Fruit fly (Drosophila melanogaster) whole organism, embryonic: ENCODE data around the gene Kap3.
A peak's percentile ranks its signal among the peaks of the same experiment; 100 is the strongest.

Experiments used
- Antp ChIP-seq: fragments of 200-800 bp; sonication (Bioruptor generic); optimal IDR thresholded peaks from 3 replicates; lab custom pipeline; 2016; ENCODE audit warnings: missing biosample characterization, missing genetic modification characterization
- CG17612 ChIP-seq: fragments of 200-800 bp; sonication (Bioruptor generic); IDR thresholded peaks from 2 replicates; pipeline ENCODE4 v1.3.6; 2022; ENCODE audit warnings: missing biosample characterization, missing genetic modification characterization
- CG3281 ChIP-seq: fragments of 200-800 bp; sonication (Bioruptor generic); optimal IDR thresholded peaks from 3 replicates; lab custom pipeline; 2017; ENCODE audit warnings: missing biosample characterization, mild to moderate bottlenecking, missing genetic modification characterization
- CG8359 ChIP-seq: fragments of 200-800 bp; sonication (Bioruptor generic); optimal IDR thresholded peaks from 2 replicates; lab custom pipeline; 2017; ENCODE audit warnings: missing biosample characterization, mild to moderate bottlenecking, missing genetic modification characterization, borderline replicate concordance
- Sox102F ChIP-seq: fragments of 200-800 bp; sonication (Bioruptor generic); optimal IDR thresholded peaks from 2 replicates; lab custom pipeline; 2018; ENCODE audit warnings: missing biosample characterization, mild to moderate bottlenecking, missing genetic modification characterization, moderate library complexity
- Xbp1 ChIP-seq: fragments of 200-800 bp; sonication (Bioruptor generic); optimal IDR thresholded peaks from 3 replicates; lab custom pipeline; 2016; ENCODE audit warnings: missing biosample characterization, mild to moderate bottlenecking, missing genetic modification characterization
- lilli ChIP-seq: fragments of 200-800 bp; sonication (Bioruptor generic); optimal IDR thresholded peaks from 3 replicates; lab custom pipeline; 2016; ENCODE audit warnings: missing biosample characterization, missing genetic modification characterization
- pum ChIP-seq: fragments of 200-800 bp; sonication (Bioruptor generic); optimal IDR thresholded peaks from 2 replicates; lab custom pipeline; 2016; ENCODE audit warnings: missing biosample characterization, missing genetic modification characterization

DNA sequence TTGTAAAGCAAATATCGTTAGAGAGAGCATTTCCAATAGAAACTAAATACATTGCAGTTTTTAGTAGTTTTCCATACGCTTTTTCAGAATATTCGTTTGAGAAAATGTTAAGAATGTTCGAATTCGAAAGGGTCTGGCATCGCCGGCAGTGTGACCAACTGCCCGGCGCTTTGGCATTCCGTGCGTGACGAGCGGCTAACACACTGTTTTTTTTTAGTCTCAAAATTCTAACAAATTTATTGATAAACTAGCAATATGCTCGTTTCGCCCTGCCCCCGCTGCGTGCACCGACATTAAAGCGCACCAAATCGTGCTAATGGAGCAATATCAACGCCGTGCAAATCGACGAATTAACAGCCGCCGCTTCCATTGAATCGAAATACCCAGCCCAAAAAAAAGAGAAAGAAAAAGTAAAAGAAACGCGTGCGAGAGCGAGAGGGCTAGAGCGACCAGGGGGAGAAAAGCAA is 15.9 kb upstream of the Kap3 start, which contains the start of gene dsh:
- TF ChIP-seq CG8359 (GFP tag; lab: Kevin White, UChicago) (no peak), CG3281 (GFP tag; lab: Kevin White, UChicago) (no peak), lilli (GFP tag; lab: Kevin White, UChicago) (peak; percentile 21), Xbp1 (GFP tag; lab: Kevin White, UChicago) (no peak), pum (no peak), Antp (GFP tag; lab: Kevin White, UChicago) (peak; percentile 37), CG17612 (GFP tag; lab: Robert Waterston, UW) (no peak), Sox102F (GFP tag; lab: Kevin White, UChicago) (no peak)
